Worm (Caenorhabditis elegans) whole organism, young adult: ENCODE results near the gene fbxa-15.
A peak's percentile ranks its signal among the peaks of the same experiment; 100 is the strongest.

Experiments used
- B0019.2 ChIP-seq: fragments of 200-800 bp; sonication (Bioruptor generic); conservative IDR thresholded peaks from 2 replicates; pipeline ENCODE4 v1.3.6; 2022; ENCODE audit warnings: missing genetic modification reagents, missing genetic modification characterization, missing compliant biosample characterization
- F39B2.1 ChIP-seq: fragments of 200-800 bp; sonication (Bioruptor generic); IDR thresholded peaks from 2 replicates; pipeline ENCODE4 v1.3.6; 2022; ENCODE audit warnings: missing genetic modification reagents, missing genetic modification characterization, missing compliant biosample characterization
- F57A8.1 ChIP-seq: fragments of 200-800 bp; sonication (Bioruptor generic); optimal IDR thresholded peaks from 2 replicates; lab custom pipeline; 2018; ENCODE audit warnings: mild to moderate bottlenecking, missing genetic modification characterization, moderate library complexity, missing compliant biosample characterization
- T26A5.8 ChIP-seq: sonication (generic microtip); optimal IDR thresholded peaks from 2 replicates; lab custom pipeline; 2016; ENCODE audit warnings: missing genetic modification characterization, missing compliant biosample characterization
- Y53G8AR.9 ChIP-seq: fragments of 200-800 bp; sonication (Bioruptor generic); conservative IDR thresholded peaks from 2 replicates; pipeline ENCODE4 v1.3.6; 2022; ENCODE audit warnings: missing genetic modification reagents, missing genetic modification characterization, missing compliant biosample characterization
- Y67H2A.10 ChIP-seq: fragments of 200-800 bp; sonication (Bioruptor generic); conservative IDR thresholded peaks from 2 replicates; pipeline ENCODE4 v1.3.6; 2022; ENCODE audit warnings: missing genetic modification reagents, missing genetic modification characterization, missing compliant biosample characterization
- Y79H2A.3 ChIP-seq: fragments of 200-800 bp; sonication (Bioruptor generic); conservative IDR thresholded peaks from 2 replicates; pipeline ENCODE4 v1.3.6; 2022; ENCODE audit warnings: missing genetic modification reagents, missing genetic modification characterization, missing compliant biosample characterization
- ama-1 ChIP-seq, 3 experiments: fragments of 150-350 bp in 1 of 3; sonication (generic microtip) in 2 of 3; optimal IDR thresholded peaks; 2 replicates each; lab custom pipeline; 2014 to 2018; ENCODE audit warnings: missing biosample characterization in 2 of 3, missing genetic modification characterization in 2 of 3, missing genetic modification reagents in 2 of 3
- aptf-2 ChIP-seq: fragments of 200-800 bp; sonication (Bioruptor generic); conservative IDR thresholded peaks from 2 replicates; pipeline ENCODE4 v1.3.6; 2022; ENCODE audit warnings: missing genetic modification reagents, missing genetic modification characterization, missing compliant biosample characterization
- atf-7 ChIP-seq: sonication (generic microtip); optimal IDR thresholded peaks from 2 replicates; lab custom pipeline; 2017; ENCODE audit warnings: mild to moderate bottlenecking, missing genetic modification characterization, missing compliant biosample characterization
- attf-6 ChIP-seq: fragments of 200-800 bp; sonication (Bioruptor generic); IDR thresholded peaks from 2 replicates; pipeline ENCODE4 v1.3.6; 2022; ENCODE audit warnings: missing genetic modification reagents, missing genetic modification characterization, missing compliant biosample characterization
- ccch-3 ChIP-seq: fragments of 200-800 bp; sonication (Bioruptor generic); optimal IDR thresholded peaks from 2 replicates; lab custom pipeline; 2018; ENCODE audit warnings: mild to moderate bottlenecking, missing genetic modification characterization, missing compliant biosample characterization
- cebp-1 ChIP-seq, 2 experiments: fragments of 200-800 bp in 1 of 2; sonication (Bioruptor generic) in 1 of 2; sonication (generic microtip) in 1 of 2; IDR thresholded peaks in 1 of 2; optimal IDR thresholded peaks in 1 of 2; 2 replicates each; pipeline versions ENCODE4 v1.3.6 to Lab custom; 2017 to 2022; ENCODE audit warnings: missing compliant biosample characterization in 2 of 2, missing genetic modification characterization in 2 of 2, mild to moderate bottlenecking in 1 of 2, missing genetic modification reagents in 1 of 2, moderate library complexity in 1 of 2
- ceh-58 ChIP-seq: fragments of 200-800 bp; sonication (Bioruptor generic); IDR thresholded peaks from 2 replicates; pipeline ENCODE4 v1.3.6; 2022; ENCODE audit warnings: missing genetic modification characterization, missing compliant biosample characterization
- ceh-91 ChIP-seq: fragments of 200-800 bp; sonication (Bioruptor generic); IDR thresholded peaks from 2 replicates; pipeline ENCODE4 v1.3.6; 2022; ENCODE audit warnings: missing genetic modification reagents, missing genetic modification characterization, missing compliant biosample characterization
- dox-1 ChIP-seq: fragments of 200-800 bp; sonication (Bioruptor generic); IDR thresholded peaks from 2 replicates; pipeline ENCODE4 v1.3.6; 2022; ENCODE audit warnings: missing genetic modification reagents, missing genetic modification characterization, missing compliant biosample characterization
- efl-1 ChIP-seq: fragments of 150-350 bp; optimal IDR thresholded peaks from 2 replicates; lab custom pipeline; 2014; ENCODE audit warnings: missing biosample characterization, missing genetic modification reagents, missing genetic modification characterization
- ekl-4 ChIP-seq: fragments of 200-800 bp; sonication (Bioruptor generic); IDR thresholded peaks from 2 replicates; pipeline ENCODE4 v1.3.6; 2022; ENCODE audit warnings: missing genetic modification reagents, missing genetic modification characterization, missing compliant biosample characterization
- gei-17 ChIP-seq: fragments of 200-800 bp; sonication (Bioruptor generic); optimal IDR thresholded peaks from 2 replicates; lab custom pipeline; 2018; ENCODE audit warnings: mild to moderate bottlenecking, missing genetic modification characterization, missing compliant biosample characterization
- him-1 ChIP-seq: sonication (generic microtip); optimal IDR thresholded peaks from 2 replicates; lab custom pipeline; 2016; ENCODE audit warnings: missing genotype, missing genetic modification reagents, missing genetic modification characterization, missing compliant biosample characterization
- hlh-12 ChIP-seq: sonication (generic microtip); optimal IDR thresholded peaks from 2 replicates; lab custom pipeline; 2016; ENCODE audit warnings: missing genetic modification characterization, missing compliant biosample characterization
- hrde-1 ChIP-seq: sonication (generic microtip); optimal IDR thresholded peaks from 2 replicates; lab custom pipeline; 2016; ENCODE audit warnings: missing genetic modification characterization, mild to moderate bottlenecking, missing compliant biosample characterization, moderate library complexity, missing genotype, missing genetic modification reagents, borderline replicate concordance
- lag-1 ChIP-seq: fragments of 200-800 bp; sonication (Bioruptor generic); IDR thresholded peaks from 2 replicates; pipeline ENCODE4 v1.3.6; 2022; ENCODE audit warnings: missing genetic modification reagents, missing genetic modification characterization, missing compliant biosample characterization
- let-526 ChIP-seq: fragments of 200-800 bp; sonication (Bioruptor generic); IDR thresholded peaks from 2 replicates; pipeline ENCODE4 v1.3.6; 2022; ENCODE audit warnings: missing genetic modification reagents, missing genetic modification characterization, missing compliant biosample characterization
- lir-1 ChIP-seq: fragments of 200-800 bp; sonication (Bioruptor generic); conservative IDR thresholded peaks from 2 replicates; pipeline ENCODE4 v1.3.6; 2022; ENCODE audit warnings: missing genetic modification reagents, missing genetic modification characterization, missing compliant biosample characterization
- madf-3 ChIP-seq: fragments of 200-800 bp; sonication (Bioruptor generic); IDR thresholded peaks from 2 replicates; pipeline ENCODE4 v1.3.6; 2022; ENCODE audit warnings: missing genetic modification reagents, missing genetic modification characterization, missing compliant biosample characterization
- mcd-1 ChIP-seq: fragments of 200-800 bp; sonication (Bioruptor generic); IDR thresholded peaks from 2 replicates; pipeline ENCODE4 v1.3.6; 2022; ENCODE audit warnings: missing genetic modification reagents, missing genetic modification characterization, missing compliant biosample characterization
- nhr-120 ChIP-seq: fragments of 200-800 bp; sonication (Bioruptor generic); IDR thresholded peaks from 2 replicates; pipeline ENCODE4 v1.3.6; 2022; ENCODE audit warnings: missing genetic modification characterization, missing compliant biosample characterization
- nhr-27 ChIP-seq: fragments of 200-800 bp; sonication (Bioruptor generic); optimal IDR thresholded peaks from 2 replicates; lab custom pipeline; 2018; ENCODE audit warnings: mild to moderate bottlenecking, missing genetic modification characterization, moderate library complexity, missing compliant biosample characterization
- nhr-80 ChIP-seq: sonication (generic microtip); optimal IDR thresholded peaks from 2 replicates; lab custom pipeline; 2016; ENCODE audit warnings: missing genetic modification characterization, missing compliant biosample characterization
- nhr-90 ChIP-seq: sonication (generic microtip); optimal IDR thresholded peaks from 2 replicates; lab custom pipeline; 2016; ENCODE audit warnings: missing genotype, mild to moderate bottlenecking, missing genetic modification characterization, missing compliant biosample characterization
- rcor-1 ChIP-seq: fragments of 200-800 bp; sonication (Bioruptor generic); IDR thresholded peaks from 2 replicates; pipeline ENCODE4 v1.3.6; 2022; ENCODE audit warnings: missing genetic modification reagents, missing genetic modification characterization, missing compliant biosample characterization
- snpc-3.4 ChIP-seq: sonication (generic microtip); optimal IDR thresholded peaks from 2 replicates; lab custom pipeline; 2017; ENCODE audit warnings: missing genetic modification characterization, mild to moderate bottlenecking, missing compliant biosample characterization, antibody characterized with exemption, moderate library complexity, missing genotype, missing genetic modification reagents
- snpc-4 ChIP-seq, 5 experiments: fragments of 150-350 bp in 1 of 5; sonication (generic microtip) in 4 of 5; optimal IDR thresholded peaks; 2 replicates each; lab custom pipeline; 2014 to 2018; ENCODE audit warnings: missing genetic modification characterization in 5 of 5, missing biosample characterization in 3 of 5, antibody characterized with exemption in 2 of 5, mild to moderate bottlenecking in 2 of 5, missing compliant biosample characterization in 2 of 5, missing genotype in 2 of 5, moderate library complexity in 2 of 5, missing genetic modification reagents in 1 of 5
- somi-1 ChIP-seq: fragments of 200-800 bp; sonication (Bioruptor generic); optimal IDR thresholded peaks from 2 replicates; lab custom pipeline; 2018; ENCODE audit warnings: mild to moderate bottlenecking, missing genetic modification characterization, missing compliant biosample characterization
- tbp1 ChIP-seq: fragments of 200-800 bp; sonication (Bioruptor generic); optimal IDR thresholded peaks from 2 replicates; lab custom pipeline; 2018; ENCODE audit warnings: mild to moderate bottlenecking, missing genetic modification characterization, missing compliant biosample characterization
- xnd-1 ChIP-seq: sonication (generic microtip); optimal IDR thresholded peaks from 2 replicates; lab custom pipeline; 2016; ENCODE audit warnings: missing genotype, missing genetic modification reagents, missing genetic modification characterization, missing compliant biosample characterization
- zim-3 ChIP-seq: sonication (generic microtip); optimal IDR thresholded peaks from 2 replicates; lab custom pipeline; 2017; ENCODE audit warnings: mild to moderate bottlenecking, missing genetic modification characterization, moderate library complexity, missing compliant biosample characterization
- ztf-22 ChIP-seq: fragments of 200-800 bp; sonication (Bioruptor generic); optimal IDR thresholded peaks from 2 replicates; lab custom pipeline; 2018; ENCODE audit warnings: mild to moderate bottlenecking, missing genetic modification characterization, moderate library complexity, missing compliant biosample characterization
- ztf-28 ChIP-seq: fragments of 200-800 bp; sonication (Bioruptor generic); IDR thresholded peaks from 2 replicates; pipeline ENCODE4 v1.3.6; 2022; ENCODE audit warnings: missing genetic modification reagents, missing genetic modification characterization, missing compliant biosample characterization

fbxa-15 gene

ce11 chrIII:1347003-1347402 is 25.5 kb upstream of the fbxa-15 start (continued):
- TF ChIP-seq aptf-2 (GFP tag; lab: Robert Waterston, UW) (no peak), T26A5.8 (tag; lab: Kevin White, UChicago) (no peak), snpc-4 (GFP tag; optimal IDR thresholded peaks at IDR 0.05; lab: Kevin White, UChicago) (no peak), snpc-4 (tag; optimal IDR thresholded peaks at IDR 0.05; lab: Kevin White, UChicago) (no peak)

- no peak for TF ChIP-seq atf-7 (tag; lab: Kevin White, UChicago)
- TF ChIP-seq snpc-3.4 (tag; lab: Kevin White, UChicago): no peak
- TF ChIP-seq Y79H2A.3 (GFP tag; lab: Robert Waterston, UW): no peak
- no peak for TF ChIP-seq Y67H2A.10 (GFP tag; lab: Robert Waterston, UW)
- no peak for TF ChIP-seq hlh-12 (tag; lab: Kevin White, UChicago)
- no peak for TF ChIP-seq T26A5.8 (tag; lab: Kevin White, UChicago)
- no peak for TF ChIP-seq ekl-4 (GFP tag; lab: Robert Waterston, UW)
- TF ChIP-seq Y53G8AR.9 (GFP tag; lab: Robert Waterston, UW): no peak
- TF ChIP-seq nhr-80 (tag; lab: Kevin White, UChicago): no peak
- no peak for TF ChIP-seq attf-6 (GFP tag; lab: Robert Waterston, UW)
- TF ChIP-seq somi-1 (GFP tag; lab: Kevin White, UChicago): no peak
- no peak for TF ChIP-seq xnd-1 (tag; lab: Kevin White, UChicago)
- TF ChIP-seq, all 124 proteins: peak for 0
Measured at ce11 chrIII:1345694-1346093, 24.2 kb upstream of the fbxa-15 start, which contains the start of gene Y82E9BL.6. Gene Y82E9BL.6 (minus strand): TSS chrIII:1345794.

ce11 chrIII:1342919-1343419 is 21.5 kb upstream of the fbxa-15 start, which contains the start of gene fbxa-27:
Gene fbxa-27 (plus strand): TSS chrIII:1342969.
- no peak for TF ChIP-seq gei-17 (GFP tag; lab: Kevin White, UChicago)
- TF ChIP-seq zim-3: no peak
- TF ChIP-seq ztf-22 (GFP tag; lab: Kevin White, UChicago): no peak
- no peak for TF ChIP-seq lag-1 (GFP tag; lab: Robert Waterston, UW)
- no peak for TF ChIP-seq let-526
- no peak for TF ChIP-seq tbp1
- TF ChIP-seq ama-1 (optimal IDR thresholded peaks at IDR 0.05; lab: Kevin White, UChicago): no peak
- TF ChIP-seq ama-1 (GFP tag; optimal IDR thresholded peaks at IDR 0.05; lab: Kevin White, UChicago): no peak
- TF ChIP-seq rcor-1 (GFP tag; lab: Robert Waterston, UW): no peak
- no peak for TF ChIP-seq Y67H2A.10 (GFP tag; lab: Robert Waterston, UW)
- TF ChIP-seq nhr-90 (tag; lab: Kevin White, UChicago): no peak
- no peak for TF ChIP-seq nhr-27 (tag; lab: Kevin White, UChicago)
- no peak for TF ChIP-seq nhr-120 (GFP tag; lab: Robert Waterston, UW)
- TF ChIP-seq xnd-1 (tag; lab: Kevin White, UChicago): no peak
- no peak for TF ChIP-seq ztf-28 (GFP tag; lab: Robert Waterston, UW)
- no peak for TF ChIP-seq ccch-3 (GFP tag; lab: Kevin White, UChicago)
- TF ChIP-seq nhr-80 (tag; lab: Kevin White, UChicago): no peak
- TF ChIP-seq B0019.2 (GFP tag; lab: Robert Waterston, UW): no peak
- TF ChIP-seq ceh-58 (GFP tag; lab: Robert Waterston, UW): no peak
- no peak for TF ChIP-seq dox-1 (GFP tag; lab: Robert Waterston, UW)
- TF ChIP-seq ceh-91 (GFP tag; lab: Robert Waterston, UW): no peak

- TF ChIP-seq nhr-80 (tag; lab: Kevin White, UChicago) (peak; percentile 55), efl-1 (GFP tag; lab: Kevin White, UChicago) (no peak), ztf-22 (GFP tag; lab: Kevin White, UChicago) (no peak), somi-1 (GFP tag; lab: Kevin White, UChicago) (no peak), madf-3 (GFP tag; lab: Robert Waterston, UW) (no peak), rcor-1 (GFP tag; lab: Robert Waterston, UW) (no peak), nhr-120 (GFP tag; lab: Robert Waterston, UW) (no peak), cebp-1 (GFP tag; IDR thresholded peaks at IDR 0.05; lab: Robert Waterston, UW) (peak; percentile 55; the same call in 1 of the 2 replicates), cebp-1 (tag; optimal IDR thresholded peaks at IDR 0.05; lab: Kevin White, UChicago) (peak; percentile 70), lir-1 (GFP tag; lab: Robert Waterston, UW) (no peak), F57A8.1 (no peak), tbp1 (no peak), hrde-1 (no peak), mcd-1 (GFP tag; lab: Robert Waterston, UW) (no peak), F39B2.1 (GFP tag; lab: Robert Waterston, UW) (no peak), him-1 (tag; lab: Kevin White, UChicago) (no peak), attf-6 (GFP tag; lab: Robert Waterston, UW) (no peak)
Measured at ce11 chrIII:1342488-1342887, 21.0 kb upstream of the fbxa-15 start, which contains the start of gene fbxa-26. Gene fbxa-26 (minus strand): TSS chrIII:1342522.
